Worm (Caenorhabditis elegans) whole organism, young adult: Measurements from ENCODE around the gene grd-8.

Source experiments
- B0261.1 ChIP-seq: sonication (generic microtip); optimal IDR thresholded peaks from 2 replicates; lab custom pipeline; 2016; ENCODE audit warnings: mild to moderate bottlenecking, missing genetic modification characterization, moderate library complexity, missing compliant biosample characterization
- B0336.3 ChIP-seq: fragments of 200-800 bp; sonication (Bioruptor generic); IDR thresholded peaks from 2 replicates; pipeline ENCODE4 v1.3.6; 2022; ENCODE audit warnings: missing genetic modification characterization, missing compliant biosample characterization
- C06A6.2 ChIP-seq: fragments of 200-800 bp; sonication (Bioruptor generic); conservative IDR thresholded peaks from 2 replicates; pipeline ENCODE4 v1.3.6; 2022; ENCODE audit warnings: missing genetic modification characterization, missing compliant biosample characterization
- D2030.7 ChIP-seq: fragments of 200-800 bp; sonication (Bioruptor generic); IDR thresholded peaks from 2 replicates; pipeline ENCODE4 v1.3.6; 2022; ENCODE audit warnings: missing genetic modification reagents, missing genetic modification characterization, missing compliant biosample characterization
- F10E7.11 ChIP-seq: sonication (generic microtip); optimal IDR thresholded peaks from 2 replicates; lab custom pipeline; 2017; ENCODE audit warnings: mild to moderate bottlenecking, missing genetic modification characterization, moderate library complexity, missing compliant biosample characterization
- F33H1.4 ChIP-seq: fragments of 200-800 bp; sonication (Bioruptor generic); IDR thresholded peaks from 2 replicates; pipeline ENCODE4 v1.3.6; 2022; ENCODE audit warnings: missing genetic modification reagents, missing genetic modification characterization, missing compliant biosample characterization
- F39B2.1 ChIP-seq: fragments of 200-800 bp; sonication (Bioruptor generic); IDR thresholded peaks from 2 replicates; pipeline ENCODE4 v1.3.6; 2022; ENCODE audit warnings: missing genetic modification reagents, missing genetic modification characterization, missing compliant biosample characterization
- F49E8.2 ChIP-seq: sonication (generic microtip); optimal IDR thresholded peaks from 3 replicates; lab custom pipeline; 2017; ENCODE audit warnings: missing genetic modification characterization, mild to moderate bottlenecking, missing compliant biosample characterization, antibody characterized with exemption, moderate library complexity; ENCODE audit not compliant: insufficient read depth
- F57C9.4 ChIP-seq: sonication (generic microtip); optimal IDR thresholded peaks from 2 replicates; lab custom pipeline; 2017; ENCODE audit warnings: mild to moderate bottlenecking, missing genetic modification characterization, missing compliant biosample characterization
- T07F8.4 ChIP-seq: sonication (generic microtip); optimal IDR thresholded peaks from 2 replicates; lab custom pipeline; 2016; ENCODE audit warnings: mild to moderate bottlenecking, missing genetic modification characterization, moderate library complexity, missing compliant biosample characterization
- Y67H2A.10 ChIP-seq: fragments of 200-800 bp; sonication (Bioruptor generic); conservative IDR thresholded peaks from 2 replicates; pipeline ENCODE4 v1.3.6; 2022; ENCODE audit warnings: missing genetic modification reagents, missing genetic modification characterization, missing compliant biosample characterization
- aptf-3 ChIP-seq: fragments of 200-800 bp; sonication (Bioruptor generic); IDR thresholded peaks from 2 replicates; pipeline ENCODE4 v1.3.6; 2022; ENCODE audit warnings: missing genetic modification characterization, missing compliant biosample characterization
- atf-7 ChIP-seq: sonication (generic microtip); optimal IDR thresholded peaks from 2 replicates; lab custom pipeline; 2017; ENCODE audit warnings: mild to moderate bottlenecking, missing genetic modification characterization, missing compliant biosample characterization
- attf-6 ChIP-seq: fragments of 200-800 bp; sonication (Bioruptor generic); IDR thresholded peaks from 2 replicates; pipeline ENCODE4 v1.3.6; 2022; ENCODE audit warnings: missing genetic modification reagents, missing genetic modification characterization, missing compliant biosample characterization
- bed-2 ChIP-seq: fragments of 200-800 bp; sonication (Bioruptor generic); IDR thresholded peaks from 2 replicates; pipeline ENCODE4 v1.3.6; 2022; ENCODE audit warnings: missing genetic modification reagents, missing genetic modification characterization, missing compliant biosample characterization
- ceh-91 ChIP-seq: fragments of 200-800 bp; sonication (Bioruptor generic); IDR thresholded peaks from 2 replicates; pipeline ENCODE4 v1.3.6; 2022; ENCODE audit warnings: missing genetic modification reagents, missing genetic modification characterization, missing compliant biosample characterization
- dox-1 ChIP-seq: fragments of 200-800 bp; sonication (Bioruptor generic); IDR thresholded peaks from 2 replicates; pipeline ENCODE4 v1.3.6; 2022; ENCODE audit warnings: missing genetic modification reagents, missing genetic modification characterization, missing compliant biosample characterization
- efl-1 ChIP-seq: fragments of 150-350 bp; optimal IDR thresholded peaks from 2 replicates; lab custom pipeline; 2014; ENCODE audit warnings: missing biosample characterization, missing genetic modification reagents, missing genetic modification characterization
- egl-18 ChIP-seq: fragments of 200-800 bp; sonication (Bioruptor generic); IDR thresholded peaks from 2 replicates; pipeline ENCODE4 v1.3.6; 2022; ENCODE audit warnings: missing genetic modification reagents, missing genetic modification characterization, missing compliant biosample characterization
- egrh-3 ChIP-seq: fragments of 200-800 bp; sonication (Bioruptor generic); IDR thresholded peaks from 2 replicates; pipeline ENCODE4 v1.3.6; 2022; ENCODE audit warnings: missing genetic modification reagents, missing genetic modification characterization, missing compliant biosample characterization
- ekl-4 ChIP-seq: fragments of 200-800 bp; sonication (Bioruptor generic); IDR thresholded peaks from 2 replicates; pipeline ENCODE4 v1.3.6; 2022; ENCODE audit warnings: missing genetic modification reagents, missing genetic modification characterization, missing compliant biosample characterization
- hsf-1 ChIP-seq: fragments of 200-800 bp; sonication (Bioruptor generic); IDR thresholded peaks from 2 replicates; pipeline ENCODE4 v1.3.6; 2022; ENCODE audit warnings: missing genetic modification reagents, missing genetic modification characterization, missing compliant biosample characterization
- lag-1 ChIP-seq: fragments of 200-800 bp; sonication (Bioruptor generic); IDR thresholded peaks from 2 replicates; pipeline ENCODE4 v1.3.6; 2022; ENCODE audit warnings: missing genetic modification reagents, missing genetic modification characterization, missing compliant biosample characterization
- lin-26 ChIP-seq: fragments of 200-800 bp; sonication (Bioruptor generic); IDR thresholded peaks from 2 replicates; pipeline ENCODE4 v1.3.6; 2022; ENCODE audit warnings: missing genetic modification reagents, missing genetic modification characterization, missing compliant biosample characterization
- lsl-1 ChIP-seq: fragments of 200-800 bp; sonication (Bioruptor generic); optimal IDR thresholded peaks from 2 replicates; lab custom pipeline; 2018; ENCODE audit warnings: mild to moderate bottlenecking, missing genetic modification characterization, moderate library complexity, missing compliant biosample characterization
- madf-10 ChIP-seq: sonication (generic microtip); optimal IDR thresholded peaks from 2 replicates; lab custom pipeline; 2016; ENCODE audit warnings: mild to moderate bottlenecking, missing genetic modification characterization, missing compliant biosample characterization
- madf-3 ChIP-seq: fragments of 200-800 bp; sonication (Bioruptor generic); IDR thresholded peaks from 2 replicates; pipeline ENCODE4 v1.3.6; 2022; ENCODE audit warnings: missing genetic modification reagents, missing genetic modification characterization, missing compliant biosample characterization
- madf-6 ChIP-seq: fragments of 200-800 bp; sonication (Bioruptor generic); IDR thresholded peaks from 2 replicates; pipeline ENCODE4 v1.3.6; 2022; ENCODE audit warnings: missing genetic modification reagents, missing genetic modification characterization, missing compliant biosample characterization
- mel-28 ChIP-seq: sonication (generic microtip); optimal IDR thresholded peaks from 2 replicates; lab custom pipeline; 2016; ENCODE audit warnings: borderline replicate concordance, mild to moderate bottlenecking, missing genetic modification characterization, missing compliant biosample characterization
- nfya-2 ChIP-seq: fragments of 200-800 bp; sonication (Bioruptor generic); IDR thresholded peaks from 2 replicates; pipeline ENCODE4 v1.3.6; 2022; ENCODE audit warnings: missing genetic modification reagents, missing genetic modification characterization, missing compliant biosample characterization
- nhr-80 ChIP-seq: sonication (generic microtip); optimal IDR thresholded peaks from 2 replicates; lab custom pipeline; 2016; ENCODE audit warnings: missing genetic modification characterization, missing compliant biosample characterization
- repo-1 ChIP-seq: sonication (generic microtip); optimal IDR thresholded peaks from 2 replicates; lab custom pipeline; 2017; ENCODE audit warnings: mild to moderate bottlenecking, missing genetic modification characterization, missing compliant biosample characterization
- snpc-1.1 ChIP-seq: sonication (generic microtip); optimal IDR thresholded peaks from 2 replicates; lab custom pipeline; 2017; ENCODE audit warnings: missing genetic modification characterization, mild to moderate bottlenecking, missing compliant biosample characterization, antibody characterized with exemption, moderate library complexity, missing genotype, missing genetic modification reagents; ENCODE audit not compliant: insufficient read depth
- snpc-1.3 ChIP-seq: sonication (generic microtip); optimal IDR thresholded peaks from 2 replicates; lab custom pipeline; 2017; ENCODE audit warnings: missing genetic modification characterization, mild to moderate bottlenecking, missing compliant biosample characterization, antibody characterized with exemption, moderate library complexity, missing genotype, missing genetic modification reagents; ENCODE audit not compliant: insufficient read depth
- snpc-4 ChIP-seq, 5 experiments: fragments of 150-350 bp in 1 of 5; sonication (generic microtip) in 4 of 5; optimal IDR thresholded peaks; 2 replicates each; lab custom pipeline; 2014 to 2018; ENCODE audit warnings: missing genetic modification characterization in 5 of 5, missing biosample characterization in 3 of 5, antibody characterized with exemption in 2 of 5, mild to moderate bottlenecking in 2 of 5, missing compliant biosample characterization in 2 of 5, missing genotype in 2 of 5, moderate library complexity in 2 of 5, missing genetic modification reagents in 1 of 5
- sptf-2 ChIP-seq: fragments of 200-800 bp; sonication (Bioruptor generic); optimal IDR thresholded peaks from 2 replicates; lab custom pipeline; 2018; ENCODE audit warnings: mild to moderate bottlenecking, missing genetic modification characterization, missing compliant biosample characterization
- tlf-1 ChIP-seq: fragments of 200-800 bp; sonication (Bioruptor generic); optimal IDR thresholded peaks from 2 replicates; lab custom pipeline; 2018; ENCODE audit warnings: mild to moderate bottlenecking, missing genetic modification characterization, missing compliant biosample characterization
- unc-130 ChIP-seq: sonication (generic microtip); optimal IDR thresholded peaks from 2 replicates; lab custom pipeline; 2016; ENCODE audit warnings: missing genetic modification reagents, missing genetic modification characterization, missing compliant biosample characterization
- xnd-1 ChIP-seq: sonication (generic microtip); optimal IDR thresholded peaks from 2 replicates; lab custom pipeline; 2016; ENCODE audit warnings: missing genotype, missing genetic modification reagents, missing genetic modification characterization, missing compliant biosample characterization
- ztf-18 ChIP-seq: sonication (generic microtip); optimal IDR thresholded peaks from 2 replicates; lab custom pipeline; 2016; ENCODE audit warnings: missing genotype, mild to moderate bottlenecking, missing genetic modification characterization, missing compliant biosample characterization
- ztf-26 ChIP-seq: sonication (generic microtip); optimal IDR thresholded peaks from 2 replicates; lab custom pipeline; 2017; ENCODE audit warnings: missing genetic modification characterization, missing compliant biosample characterization
- ztf-28 ChIP-seq: fragments of 200-800 bp; sonication (Bioruptor generic); IDR thresholded peaks from 2 replicates; pipeline ENCODE4 v1.3.6; 2022; ENCODE audit warnings: missing genetic modification reagents, missing genetic modification characterization, missing compliant biosample characterization
- ztf-3 ChIP-seq: fragments of 200-800 bp; sonication (Bioruptor generic); optimal IDR thresholded peaks from 2 replicates; lab custom pipeline; 2018; ENCODE audit warnings: mild to moderate bottlenecking, missing genetic modification characterization, missing compliant biosample characterization
- ztf-6 ChIP-seq: fragments of 200-800 bp; sonication (Bioruptor generic); IDR thresholded peaks from 2 replicates; pipeline ENCODE4 v1.3.6; 2022; ENCODE audit warnings: missing genetic modification reagents, missing genetic modification characterization, missing compliant biosample characterization

Gene grd-8

ce11 chrV:7848251-7848650 lies 5.9 kb downstream of the grd-8 start (continued):
- no peak for TF ChIP-seq sptf-2 (GFP tag; lab: Kevin White, UChicago)

- TF ChIP-seq attf-6 (peak; percentile 38; the same call in 1 of the 2 replicates), ekl-4 (GFP tag; lab: Robert Waterston, UW) (0 out of 2 replicates have a peak, but pooled peaks have one; percentile 56), egrh-3 (no peak), snpc-4 (GFP tag; optimal IDR thresholded peaks at IDR 0.05; lab: Kevin White, UChicago) (no peak), snpc-4 (tag; optimal IDR thresholded peaks at IDR 0.05; lab: Kevin White, UChicago) (no peak), T07F8.4 (tag; lab: Kevin White, UChicago) (no peak), F49E8.2 (peak; percentile 73), madf-6 (GFP tag; lab: Robert Waterston, UW) (peak; percentile 29; the same call in 1 of the 2 replicates), hsf-1 (GFP tag; lab: Robert Waterston, UW) (peak; percentile 84)
Measured at ce11 chrV:7852078-7852477, 9.8 kb downstream of the grd-8 start.

- TF ChIP-seq F10E7.11 = no peak
- no peak for TF ChIP-seq C06A6.2 (GFP tag; lab: Robert Waterston, UW)
- TF ChIP-seq lag-1 (GFP tag; lab: Robert Waterston, UW) = no peak
- peak; percentile 64 for TF ChIP-seq hsf-1 (GFP tag; lab: Robert Waterston, UW)
- TF ChIP-seq D2030.7 (GFP tag; lab: Robert Waterston, UW) = peak; percentile 45; the same call in 1 of the 2 replicates
- TF ChIP-seq ztf-6 (GFP tag; lab: Robert Waterston, UW) = no peak
- no peak for TF ChIP-seq nfya-2 (GFP tag; lab: Robert Waterston, UW)
- TF ChIP-seq B0261.1 = no peak
- no peak for TF ChIP-seq nhr-80
- no peak for TF ChIP-seq tlf-1 (GFP tag; lab: Kevin White, UChicago)
- no peak for TF ChIP-seq bed-2 (GFP tag; lab: Robert Waterston, UW)
- TF ChIP-seq madf-6 (GFP tag; lab: Robert Waterston, UW) = peak; percentile 76
- no peak for TF ChIP-seq snpc-4 (GFP tag; optimal IDR thresholded peaks at IDR 0.05; lab: Kevin White, UChicago)
- TF ChIP-seq snpc-4 (tag; optimal IDR thresholded peaks at IDR 0.05; lab: Kevin White, UChicago) = peak in 1 of 4 experiments; percentile 26
- TF ChIP-seq Y67H2A.10 = no peak
- peak; percentile 38; the same call in 1 of the 2 replicates for TF ChIP-seq ceh-91 (GFP tag; lab: Robert Waterston, UW)
- no peak for TF ChIP-seq lin-26 (GFP tag; lab: Robert Waterston, UW)
- TF ChIP-seq unc-130 (GFP tag; lab: Kevin White, UChicago) = no peak
- peak; percentile 84 for TF ChIP-seq lsl-1 (GFP tag; lab: Kevin White, UChicago)
- no peak for TF ChIP-seq B0336.3 (GFP tag; lab: Robert Waterston, UW)
- no peak for TF ChIP-seq madf-10 (tag; lab: Kevin White, UChicago)
- TF ChIP-seq ztf-18 (tag; lab: Kevin White, UChicago) = no peak
- TF ChIP-seq xnd-1 (tag; lab: Kevin White, UChicago) = peak; percentile 75
- no peak for TF ChIP-seq ztf-28
- TF ChIP-seq madf-3 (GFP tag; lab: Robert Waterston, UW) = no peak
- TF ChIP-seq egl-18 (GFP tag; lab: Robert Waterston, UW) = no peak
- TF ChIP-seq efl-1 = peak; percentile 85
- peak; percentile 87 for TF ChIP-seq F33H1.4 (GFP tag; lab: Robert Waterston, UW)
- TF ChIP-seq ztf-3 = no peak
- TF ChIP-seq ztf-26 (tag; lab: Kevin White, UChicago) = no peak
- TF ChIP-seq snpc-1.1 (tag; lab: Kevin White, UChicago) = no peak
- TF ChIP-seq F39B2.1 (GFP tag; lab: Robert Waterston, UW) = no peak
- TF ChIP-seq repo-1 (tag; lab: Kevin White, UChicago) = no peak
- no peak for TF ChIP-seq F57C9.4
- TF ChIP-seq ekl-4 (GFP tag; lab: Robert Waterston, UW) = no peak
- peak; percentile 47 for TF ChIP-seq dox-1
- no peak for TF ChIP-seq F49E8.2
- no peak for TF ChIP-seq atf-7 (tag; lab: Kevin White, UChicago)
- no peak for TF ChIP-seq mel-28 (tag; lab: Kevin White, UChicago)
- no peak for TF ChIP-seq aptf-3 (GFP tag; lab: Robert Waterston, UW)
- TF ChIP-seq snpc-1.3 (tag; lab: Kevin White, UChicago) = peak; percentile 14
Measured at ce11 chrV:7853900-7854299, 11.6 kb downstream of the grd-8 start.
